Worm (Caenorhabditis elegans): ENCODE measurements around the gene C06G1.1.

DNA sequence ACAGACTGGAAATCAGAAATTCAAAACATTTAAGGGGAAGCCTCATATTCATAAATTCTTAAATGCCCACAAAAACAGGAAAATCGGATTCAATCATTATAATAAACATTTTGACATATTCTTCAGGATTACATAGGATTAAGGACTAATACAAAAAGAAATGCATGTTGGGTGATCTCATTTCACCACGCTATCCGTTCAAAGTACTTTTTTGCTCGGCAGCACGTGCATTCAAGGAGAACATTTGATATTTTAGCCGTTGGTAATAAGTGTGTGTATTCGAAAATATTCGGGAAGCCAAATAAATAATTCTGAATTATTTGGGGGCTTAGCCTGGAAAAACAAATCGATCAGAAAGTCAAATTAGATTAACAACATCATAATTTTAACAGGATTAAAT lies 17.4 kb downstream of the C06G1.1 start:
- no peak for TF ChIP-seq unc-62 (GFP tag; optimal IDR thresholded peaks at IDR 0.05)
- TF ChIP-seq sem-2 (GFP tag; optimal IDR thresholded peaks at IDR 0.05), result no peak

Data from whole organism, mixed stage, embryonic.